Worm (Caenorhabditis elegans) whole organism, midembryonic: ENCODE results near the gene grd-4.

Experiments
- T22C8.4 ChIP-seq: fragments of 200-800 bp; sonication (Bioruptor generic); IDR thresholded peaks from 2 replicates; pipeline ENCODE4 v1.3.6; 2022; ENCODE audit warnings: missing genetic modification characterization, missing compliant biosample characterization
- cog-1 ChIP-seq: sonication (generic microtip); optimal IDR thresholded peaks from 2 replicates; lab custom pipeline; 2016; ENCODE audit warnings: missing genetic modification characterization, missing compliant biosample characterization
- flt-1 ChIP-seq: fragments of 200-800 bp; sonication (Bioruptor generic); IDR thresholded peaks from 2 replicates; pipeline ENCODE4 v1.3.6; 2022; ENCODE audit warnings: missing genetic modification characterization, missing compliant biosample characterization
- klf-2 ChIP-seq: fragments of 200-800 bp; sonication (Bioruptor generic); conservative IDR thresholded peaks from 2 replicates; pipeline ENCODE4 v1.3.6; 2022; ENCODE audit warnings: missing genetic modification reagents, missing genetic modification characterization, missing compliant biosample characterization
- med-1 ChIP-seq: sonication (generic microtip); optimal IDR thresholded peaks from 2 replicates; lab custom pipeline; 2017; ENCODE audit warnings: missing genetic modification characterization, mild to moderate bottlenecking, missing compliant biosample characterization, antibody characterized with exemption, missing genetic modification reagents; ENCODE audit not compliant: insufficient read depth
- ref-1 ChIP-seq: fragments of 200-800 bp; sonication (Bioruptor generic); conservative IDR thresholded peaks from 2 replicates; pipeline ENCODE4 v1.3.6; 2022; ENCODE audit warnings: missing genetic modification reagents, missing genetic modification characterization, missing compliant biosample characterization
- tab-1 ChIP-seq: fragments of 200-800 bp; sonication (Bioruptor generic); IDR thresholded peaks from 2 replicates; pipeline ENCODE4 v1.3.6; 2022; ENCODE audit warnings: missing genetic modification characterization, missing compliant biosample characterization
- ztf-23 ChIP-seq: fragments of 200-800 bp; sonication (Bioruptor generic); IDR thresholded peaks from 2 replicates; pipeline ENCODE4 v1.3.6; 2022; ENCODE audit warnings: missing genetic modification reagents, missing genetic modification characterization, missing compliant biosample characterization
- ztf-29 ChIP-seq: fragments of 200-800 bp; sonication (Bioruptor generic); IDR thresholded peaks from 2 replicates; pipeline ENCODE4 v1.3.6; 2022; ENCODE audit warnings: missing genetic modification reagents, missing genetic modification characterization, missing compliant biosample characterization

The grd-4 gene

ce11 chrX:8500922-8501321 is at the start of gene grd-4:
grd-4 (plus strand) TSS chrX:8501222.
- no peak for TF ChIP-seq T22C8.4 (GFP tag; lab: Robert Waterston, UW)
- no peak for TF ChIP-seq ref-1 (GFP tag; lab: Robert Waterston, UW)
- no peak for TF ChIP-seq ztf-23
- no peak for TF ChIP-seq klf-2 (GFP tag; lab: Robert Waterston, UW)
- no peak for TF ChIP-seq med-1 (GFP tag; lab: Kevin White, UChicago)
- TF ChIP-seq ztf-29 (GFP tag; lab: Robert Waterston, UW) = no peak
- TF ChIP-seq flt-1 (GFP tag; lab: Robert Waterston, UW) = no peak
- no peak for TF ChIP-seq tab-1 (GFP tag; lab: Robert Waterston, UW)
- no peak for TF ChIP-seq cog-1 (tag; lab: Kevin White, UChicago)

ce11 chrX:8455590-8456166 is 45.3 kb upstream of the grd-4 start, which contains the start of gene dpy-6:
dpy-6 (minus strand) TSS chrX:8455640.
- TF ChIP-seq med-1 (GFP tag; lab: Kevin White, UChicago) (no peak), ztf-23 (no peak), ref-1 (GFP tag; lab: Robert Waterston, UW) (no peak), klf-2 (GFP tag; lab: Robert Waterston, UW) (no peak), T22C8.4 (GFP tag; lab: Robert Waterston, UW) (no peak), tab-1 (GFP tag; lab: Robert Waterston, UW) (no peak), ztf-29 (GFP tag; lab: Robert Waterston, UW) (no peak), flt-1 (GFP tag; lab: Robert Waterston, UW) (no peak), cog-1 (tag; lab: Kevin White, UChicago) (no peak)

- TF ChIP-seq tab-1 (GFP tag; lab: Robert Waterston, UW) = no peak
- no peak for TF ChIP-seq flt-1 (GFP tag; lab: Robert Waterston, UW)
- no peak for TF ChIP-seq cog-1 (tag; lab: Kevin White, UChicago)
- TF ChIP-seq ztf-23 = no peak
- TF ChIP-seq ztf-29 (GFP tag; lab: Robert Waterston, UW) = no peak
- TF ChIP-seq med-1 (GFP tag; lab: Kevin White, UChicago) = no peak
- TF ChIP-seq T22C8.4 (GFP tag; lab: Robert Waterston, UW) = no peak
- TF ChIP-seq klf-2 (GFP tag; lab: Robert Waterston, UW) = no peak
- TF ChIP-seq ref-1 (GFP tag; lab: Robert Waterston, UW) = no peak
Measured at ce11 chrX:8457314-8457713, 43.7 kb upstream of the grd-4 start, which contains the start of gene F16F9.3. F16F9.3 (plus strand) TSS chrX:8457614.

ce11 chrX:8459789-8460188 is 41.2 kb upstream of the grd-4 start:
- no peak for TF ChIP-seq ztf-23
- no peak for TF ChIP-seq ztf-29 (GFP tag; lab: Robert Waterston, UW)
- no peak for TF ChIP-seq flt-1 (GFP tag; lab: Robert Waterston, UW)
- TF ChIP-seq med-1 (GFP tag; lab: Kevin White, UChicago) = no peak
- TF ChIP-seq tab-1 (GFP tag; lab: Robert Waterston, UW) = no peak
- TF ChIP-seq cog-1 (tag; lab: Kevin White, UChicago) = no peak
- no peak for TF ChIP-seq T22C8.4 (GFP tag; lab: Robert Waterston, UW)
- TF ChIP-seq klf-2 (GFP tag; lab: Robert Waterston, UW) = no peak
- TF ChIP-seq ref-1 (GFP tag; lab: Robert Waterston, UW) = no peak

ce11 chrX:8460958-8461357 is 40.1 kb upstream of the grd-4 start:
- TF ChIP-seq ztf-23 (no peak), klf-2 (GFP tag; lab: Robert Waterston, UW) (no peak), flt-1 (GFP tag; lab: Robert Waterston, UW) (no peak), ztf-29 (GFP tag; lab: Robert Waterston, UW) (no peak), ref-1 (GFP tag; lab: Robert Waterston, UW) (no peak), T22C8.4 (GFP tag; lab: Robert Waterston, UW) (no peak), med-1 (GFP tag; lab: Kevin White, UChicago) (no peak), cog-1 (tag; lab: Kevin White, UChicago) (no peak), tab-1 (GFP tag; lab: Robert Waterston, UW) (no peak)

- TF ChIP-seq med-1 (GFP tag; lab: Kevin White, UChicago) (no peak), flt-1 (GFP tag; lab: Robert Waterston, UW) (no peak), ref-1 (GFP tag; lab: Robert Waterston, UW) (no peak), ztf-23 (no peak), ztf-29 (GFP tag; lab: Robert Waterston, UW) (no peak), klf-2 (GFP tag; lab: Robert Waterston, UW) (no peak), tab-1 (GFP tag; lab: Robert Waterston, UW) (no peak), cog-1 (tag; lab: Kevin White, UChicago) (no peak), T22C8.4 (GFP tag; lab: Robert Waterston, UW) (no peak)
Measured at ce11 chrX:8463085-8463645, 37.9 kb upstream of the grd-4 start, which contains the start of gene F16F9.4. F16F9.4 (minus strand) TSS chrX:8463360.

- TF ChIP-seq flt-1 (GFP tag; lab: Robert Waterston, UW) (no peak), ztf-29 (GFP tag; lab: Robert Waterston, UW) (no peak), med-1 (GFP tag; lab: Kevin White, UChicago) (no peak), cog-1 (tag; lab: Kevin White, UChicago) (no peak), klf-2 (GFP tag; lab: Robert Waterston, UW) (no peak), tab-1 (GFP tag; lab: Robert Waterston, UW) (no peak), ztf-23 (no peak), ref-1 (GFP tag; lab: Robert Waterston, UW) (no peak), T22C8.4 (GFP tag; lab: Robert Waterston, UW) (no peak)
Measured at ce11 chrX:8463889-8464444, 37.1 kb upstream of the grd-4 start.

- TF ChIP-seq cog-1 (tag; lab: Kevin White, UChicago) (no peak), tab-1 (GFP tag; lab: Robert Waterston, UW) (no peak), med-1 (GFP tag; lab: Kevin White, UChicago) (no peak), ztf-23 (no peak), ztf-29 (GFP tag; lab: Robert Waterston, UW) (no peak), flt-1 (GFP tag; lab: Robert Waterston, UW) (no peak), ref-1 (GFP tag; lab: Robert Waterston, UW) (no peak), klf-2 (GFP tag; lab: Robert Waterston, UW) (no peak), T22C8.4 (GFP tag; lab: Robert Waterston, UW) (no peak)
Measured at ce11 chrX:8470126-8470772, 30.8 kb upstream of the grd-4 start, which contains the start of gene mec-10. mec-10 (minus strand) TSS chrX:8470314.
